Fruit fly (Drosophila melanogaster): Measurements from ENCODE around the gene ara.

ara gene

DNA sequence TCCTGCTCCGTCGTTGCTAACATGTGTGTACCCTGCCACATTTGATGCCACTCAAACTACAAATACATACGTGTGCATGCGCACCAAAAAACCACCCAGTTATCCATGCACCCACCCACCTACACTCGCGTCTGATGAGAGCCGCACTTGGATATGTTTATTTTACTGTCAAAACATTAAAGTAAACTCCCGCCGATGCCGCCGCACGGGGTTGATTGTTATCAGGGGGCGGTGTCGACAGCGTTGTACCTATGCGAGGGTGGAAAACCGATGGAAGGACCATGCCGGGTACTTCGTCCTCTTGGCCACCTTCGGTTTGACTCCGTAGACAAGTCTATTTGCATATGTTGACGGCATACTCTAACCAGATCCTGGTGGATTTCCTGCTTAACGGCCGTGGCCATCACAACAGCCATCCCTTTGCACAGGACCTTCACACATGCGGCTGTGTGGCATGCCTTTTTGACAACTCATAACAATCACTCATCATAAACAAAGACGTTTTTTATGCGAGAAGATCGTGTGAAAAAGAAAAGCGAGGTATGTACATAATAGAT, 61.9 kb downstream of the ara start:
- TF ChIP-seq h (optimal IDR thresholded peaks at IDR 0.05) (no peak), Myc (optimal IDR thresholded peaks at IDR 0.05) (no peak), psq (optimal IDR thresholded peaks at IDR 0.05) (no peak), insv (optimal IDR thresholded peaks at IDR 0.05) (no peak), Sin3A (optimal IDR thresholded peaks at IDR 0.05) (no peak), ttk (optimal IDR thresholded peaks at IDR 0.05) (no peak)

DNA sequence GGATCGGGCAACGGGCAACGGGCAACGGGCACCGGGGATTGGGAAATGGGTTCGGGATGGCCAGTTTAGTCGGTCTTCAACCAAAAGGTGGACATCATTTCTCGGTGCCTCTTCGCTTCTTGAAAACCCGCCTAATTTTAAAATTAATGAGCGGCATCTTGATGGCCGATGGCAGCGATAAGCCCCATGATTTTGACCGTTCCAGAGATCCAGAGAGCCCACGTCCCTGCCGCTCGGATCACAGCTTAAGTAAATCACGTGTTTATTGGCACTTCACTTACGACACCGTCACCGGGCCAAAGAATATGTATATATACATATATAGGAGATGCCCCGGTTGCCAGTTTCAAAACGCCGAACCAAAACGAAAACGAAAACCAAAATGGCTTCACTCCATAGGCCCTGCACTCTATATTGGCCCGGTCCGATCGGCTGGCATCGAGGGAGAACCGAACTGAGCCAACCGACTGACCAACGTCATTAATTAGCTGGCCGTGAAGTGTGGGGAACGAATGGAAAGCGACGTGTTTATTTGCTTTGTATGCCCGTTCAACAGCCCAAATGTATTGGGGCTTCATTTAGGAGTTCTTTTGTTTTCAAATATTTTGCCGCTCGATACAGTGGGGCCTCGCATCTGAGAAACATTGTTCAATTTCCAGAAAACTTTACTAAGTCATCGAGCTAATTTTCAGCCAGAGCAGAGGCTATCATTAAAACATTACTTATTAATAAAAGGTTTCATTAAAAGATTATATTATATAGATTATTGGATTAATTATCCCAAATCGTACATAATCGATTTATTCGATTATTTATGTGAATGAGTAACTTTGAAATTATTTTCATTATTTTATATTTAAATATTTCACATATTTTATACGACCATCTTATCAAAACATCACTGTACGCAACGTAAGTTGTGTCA, 63.6 kb downstream of the ara start:
- TF ChIP-seq h (optimal IDR thresholded peaks at IDR 0.05) (no peak), ttk (optimal IDR thresholded peaks at IDR 0.05) (no peak), psq (optimal IDR thresholded peaks at IDR 0.05) (no peak), Myc (optimal IDR thresholded peaks at IDR 0.05) (no peak), insv (optimal IDR thresholded peaks at IDR 0.05) (no peak), Sin3A (optimal IDR thresholded peaks at IDR 0.05) (no peak)
